Worm (Caenorhabditis elegans) whole organism, young adult: ENCODE results near the gene pycr-4.

Source experiments
- B0336.3 ChIP-seq: fragments of 200-800 bp; sonication (Bioruptor generic); IDR thresholded peaks from 2 replicates; pipeline ENCODE4 v1.3.6; 2022; ENCODE audit warnings: missing genetic modification characterization, missing compliant biosample characterization
- F10E7.11 ChIP-seq: sonication (generic microtip); optimal IDR thresholded peaks from 2 replicates; lab custom pipeline; 2017; ENCODE audit warnings: mild to moderate bottlenecking, missing genetic modification characterization, moderate library complexity, missing compliant biosample characterization
- F22D6.2 ChIP-seq: sonication (generic microtip); optimal IDR thresholded peaks from 2 replicates; lab custom pipeline; 2016; ENCODE audit warnings: mild to moderate bottlenecking, missing genetic modification characterization, missing compliant biosample characterization
- F39B2.1 ChIP-seq: fragments of 200-800 bp; sonication (Bioruptor generic); IDR thresholded peaks from 2 replicates; pipeline ENCODE4 v1.3.6; 2022; ENCODE audit warnings: missing genetic modification reagents, missing genetic modification characterization, missing compliant biosample characterization
- F52B5.7 ChIP-seq: sonication (generic microtip); optimal IDR thresholded peaks from 2 replicates; lab custom pipeline; 2016; ENCODE audit warnings: mild to moderate bottlenecking, missing genetic modification characterization, missing compliant biosample characterization
- F57C9.4 ChIP-seq: sonication (generic microtip); optimal IDR thresholded peaks from 2 replicates; lab custom pipeline; 2017; ENCODE audit warnings: mild to moderate bottlenecking, missing genetic modification characterization, missing compliant biosample characterization
- K12H6.12 ChIP-seq: fragments of 200-800 bp; sonication (Bioruptor generic); optimal IDR thresholded peaks from 2 replicates; lab custom pipeline; 2018; ENCODE audit warnings: mild to moderate bottlenecking, missing genetic modification characterization, missing compliant biosample characterization
- Y53F4B.3 ChIP-seq: fragments of 200-800 bp; sonication (Bioruptor generic); IDR thresholded peaks from 2 replicates; pipeline ENCODE4 v1.3.6; 2022; ENCODE audit warnings: missing genetic modification reagents, missing genetic modification characterization, missing compliant biosample characterization
- Y67H2A.10 ChIP-seq: fragments of 200-800 bp; sonication (Bioruptor generic); conservative IDR thresholded peaks from 2 replicates; pipeline ENCODE4 v1.3.6; 2022; ENCODE audit warnings: missing genetic modification reagents, missing genetic modification characterization, missing compliant biosample characterization
- attf-3 ChIP-seq: fragments of 200-800 bp; sonication (Bioruptor generic); conservative IDR thresholded peaks from 2 replicates; pipeline ENCODE4 v1.3.6; 2022; ENCODE audit warnings: missing genetic modification reagents, missing genetic modification characterization, missing compliant biosample characterization
- attf-5 ChIP-seq: fragments of 200-800 bp; sonication (Bioruptor generic); optimal IDR thresholded peaks from 2 replicates; lab custom pipeline; 2018; ENCODE audit warnings: mild to moderate bottlenecking, missing genetic modification characterization, missing compliant biosample characterization
- attf-6 ChIP-seq: fragments of 200-800 bp; sonication (Bioruptor generic); IDR thresholded peaks from 2 replicates; pipeline ENCODE4 v1.3.6; 2022; ENCODE audit warnings: missing genetic modification reagents, missing genetic modification characterization, missing compliant biosample characterization
- bed-2 ChIP-seq: fragments of 200-800 bp; sonication (Bioruptor generic); IDR thresholded peaks from 2 replicates; pipeline ENCODE4 v1.3.6; 2022; ENCODE audit warnings: missing genetic modification reagents, missing genetic modification characterization, missing compliant biosample characterization
- cebp-2 ChIP-seq: fragments of 200-800 bp; sonication (Bioruptor generic); IDR thresholded peaks from 2 replicates; pipeline ENCODE4 v1.3.6; 2022; ENCODE audit warnings: missing genetic modification characterization, missing compliant biosample characterization
- ceh-27 ChIP-seq: fragments of 200-800 bp; sonication (Bioruptor generic); optimal IDR thresholded peaks from 2 replicates; lab custom pipeline; 2018; ENCODE audit warnings: mild to moderate bottlenecking, missing genetic modification characterization, moderate library complexity, missing compliant biosample characterization
- ceh-40 ChIP-seq: fragments of 200-800 bp; sonication (Bioruptor generic); IDR thresholded peaks from 2 replicates; pipeline ENCODE4 v1.3.6; 2022; ENCODE audit warnings: missing genetic modification characterization, missing compliant biosample characterization
- ceh-58 ChIP-seq: fragments of 200-800 bp; sonication (Bioruptor generic); IDR thresholded peaks from 2 replicates; pipeline ENCODE4 v1.3.6; 2022; ENCODE audit warnings: missing genetic modification characterization, missing compliant biosample characterization
- ceh-79 ChIP-seq: sonication (generic microtip); optimal IDR thresholded peaks from 2 replicates; lab custom pipeline; 2017; ENCODE audit warnings: mild to moderate bottlenecking, missing genetic modification characterization, missing compliant biosample characterization
- dpl-1 ChIP-seq: fragments of 150-350 bp; optimal IDR thresholded peaks from 2 replicates; lab custom pipeline; 2014; ENCODE audit warnings: missing biosample characterization, missing genetic modification reagents, missing genetic modification characterization
- egl-44 ChIP-seq: fragments of 200-800 bp; sonication (Bioruptor generic); IDR thresholded peaks from 2 replicates; pipeline ENCODE4 v1.3.6; 2022; ENCODE audit warnings: missing genetic modification reagents, missing genetic modification characterization, missing compliant biosample characterization
- fkh-3 ChIP-seq: sonication (generic microtip); optimal IDR thresholded peaks from 2 replicates; lab custom pipeline; 2016; ENCODE audit warnings: mild to moderate bottlenecking, missing genetic modification characterization, missing compliant biosample characterization
- hlh-12 ChIP-seq: sonication (generic microtip); optimal IDR thresholded peaks from 2 replicates; lab custom pipeline; 2016; ENCODE audit warnings: missing genetic modification characterization, missing compliant biosample characterization
- hsf-1 ChIP-seq: fragments of 200-800 bp; sonication (Bioruptor generic); IDR thresholded peaks from 2 replicates; pipeline ENCODE4 v1.3.6; 2022; ENCODE audit warnings: missing genetic modification reagents, missing genetic modification characterization, missing compliant biosample characterization
- lin-26 ChIP-seq: fragments of 200-800 bp; sonication (Bioruptor generic); IDR thresholded peaks from 2 replicates; pipeline ENCODE4 v1.3.6; 2022; ENCODE audit warnings: missing genetic modification reagents, missing genetic modification characterization, missing compliant biosample characterization
- lsl-1 ChIP-seq: fragments of 200-800 bp; sonication (Bioruptor generic); optimal IDR thresholded peaks from 2 replicates; lab custom pipeline; 2018; ENCODE audit warnings: mild to moderate bottlenecking, missing genetic modification characterization, moderate library complexity, missing compliant biosample characterization
- lsy-27 ChIP-seq: sonication (generic microtip); optimal IDR thresholded peaks from 2 replicates; lab custom pipeline; 2017; ENCODE audit warnings: missing genetic modification characterization, mild to moderate bottlenecking, missing compliant biosample characterization, antibody characterized with exemption, missing genotype, borderline replicate concordance; ENCODE audit not compliant: insufficient read depth
- madf-8 ChIP-seq: fragments of 200-800 bp; sonication (Bioruptor generic); conservative IDR thresholded peaks from 2 replicates; pipeline ENCODE4 v1.3.6; 2022; ENCODE audit warnings: missing genetic modification reagents, missing genetic modification characterization, missing compliant biosample characterization
- mel-28 ChIP-seq: sonication (generic microtip); optimal IDR thresholded peaks from 2 replicates; lab custom pipeline; 2016; ENCODE audit warnings: borderline replicate concordance, mild to moderate bottlenecking, missing genetic modification characterization, missing compliant biosample characterization
- nfya-1 ChIP-seq: sonication (generic microtip); optimal IDR thresholded peaks from 2 replicates; lab custom pipeline; 2017; ENCODE audit warnings: antibody characterized with exemption, missing compliant biosample characterization, missing genetic modification characterization, borderline replicate concordance; ENCODE audit not compliant: insufficient read depth
- nhr-179 ChIP-seq: sonication (generic microtip); optimal IDR thresholded peaks from 2 replicates; lab custom pipeline; 2016; ENCODE audit warnings: mild to moderate bottlenecking, missing genetic modification characterization, missing compliant biosample characterization
- nhr-27 ChIP-seq: fragments of 200-800 bp; sonication (Bioruptor generic); optimal IDR thresholded peaks from 2 replicates; lab custom pipeline; 2018; ENCODE audit warnings: mild to moderate bottlenecking, missing genetic modification characterization, moderate library complexity, missing compliant biosample characterization
- nhr-80 ChIP-seq: sonication (generic microtip); optimal IDR thresholded peaks from 2 replicates; lab custom pipeline; 2016; ENCODE audit warnings: missing genetic modification characterization, missing compliant biosample characterization
- pbrm-1 ChIP-seq: fragments of 200-800 bp; sonication (Bioruptor generic); IDR thresholded peaks from 2 replicates; pipeline ENCODE4 v1.3.6; 2022; ENCODE audit warnings: missing genetic modification reagents, missing genetic modification characterization, missing compliant biosample characterization
- pha-4 ChIP-seq: fragments of 150-350 bp; sonication (generic microtip); optimal IDR thresholded peaks from 2 replicates; lab custom pipeline; 2014; ENCODE audit warnings: missing biosample characterization, missing genetic modification reagents, missing genetic modification characterization
- rec-8 ChIP-seq, 2 experiments: sonication (generic microtip); optimal IDR thresholded peaks; 2 replicates each; lab custom pipeline; 2016; ENCODE audit warnings: mild to moderate bottlenecking in 2 of 2, missing genetic modification characterization in 2 of 2, missing genetic modification reagents in 2 of 2, missing genotype in 2 of 2, missing biosample characterization in 1 of 2, missing compliant biosample characterization in 1 of 2, moderate library complexity in 1 of 2
- repo-1 ChIP-seq: sonication (generic microtip); optimal IDR thresholded peaks from 2 replicates; lab custom pipeline; 2017; ENCODE audit warnings: mild to moderate bottlenecking, missing genetic modification characterization, missing compliant biosample characterization
- rpc-1 ChIP-seq, 2 experiments: fragments of 150-350 bp in 1 of 2; sonication (generic microtip) in 1 of 2; optimal IDR thresholded peaks; 2 replicates each; lab custom pipeline; 2014 to 2018; ENCODE audit warnings: missing biosample characterization in 1 of 2, missing genetic modification characterization in 1 of 2, missing genetic modification reagents in 1 of 2, missing genotype in 1 of 2
- sea-2 ChIP-seq: fragments of 200-800 bp; sonication (Bioruptor generic); IDR thresholded peaks from 2 replicates; pipeline ENCODE4 v1.3.6; 2022; ENCODE audit warnings: missing genetic modification characterization, missing compliant biosample characterization
- snpc-1.3 ChIP-seq: sonication (generic microtip); optimal IDR thresholded peaks from 2 replicates; lab custom pipeline; 2017; ENCODE audit warnings: missing genetic modification characterization, mild to moderate bottlenecking, missing compliant biosample characterization, antibody characterized with exemption, moderate library complexity, missing genotype, missing genetic modification reagents; ENCODE audit not compliant: insufficient read depth
- sptf-2 ChIP-seq: fragments of 200-800 bp; sonication (Bioruptor generic); optimal IDR thresholded peaks from 2 replicates; lab custom pipeline; 2018; ENCODE audit warnings: mild to moderate bottlenecking, missing genetic modification characterization, missing compliant biosample characterization
- tbx-9 ChIP-seq: sonication (generic microtip); optimal IDR thresholded peaks from 2 replicates; lab custom pipeline; 2016; ENCODE audit warnings: borderline replicate concordance, missing genetic modification characterization, inconsistent platforms, missing compliant biosample characterization
- xnd-1 ChIP-seq: sonication (generic microtip); optimal IDR thresholded peaks from 2 replicates; lab custom pipeline; 2016; ENCODE audit warnings: missing genotype, missing genetic modification reagents, missing genetic modification characterization, missing compliant biosample characterization
- zfh-2 ChIP-seq: fragments of 200-800 bp; sonication (Bioruptor generic); conservative IDR thresholded peaks from 2 replicates; pipeline ENCODE4 v1.3.6; 2022; ENCODE audit warnings: missing genetic modification reagents, missing genetic modification characterization, missing compliant biosample characterization
- zim-3 ChIP-seq: sonication (generic microtip); optimal IDR thresholded peaks from 2 replicates; lab custom pipeline; 2017; ENCODE audit warnings: mild to moderate bottlenecking, missing genetic modification characterization, moderate library complexity, missing compliant biosample characterization
- ztf-18 ChIP-seq: sonication (generic microtip); optimal IDR thresholded peaks from 2 replicates; lab custom pipeline; 2016; ENCODE audit warnings: missing genotype, mild to moderate bottlenecking, missing genetic modification characterization, missing compliant biosample characterization
- ztf-26 ChIP-seq: sonication (generic microtip); optimal IDR thresholded peaks from 2 replicates; lab custom pipeline; 2017; ENCODE audit warnings: missing genetic modification characterization, missing compliant biosample characterization
- ztf-28 ChIP-seq: fragments of 200-800 bp; sonication (Bioruptor generic); IDR thresholded peaks from 2 replicates; pipeline ENCODE4 v1.3.6; 2022; ENCODE audit warnings: missing genetic modification reagents, missing genetic modification characterization, missing compliant biosample characterization

The pycr-4 gene

DNA sequence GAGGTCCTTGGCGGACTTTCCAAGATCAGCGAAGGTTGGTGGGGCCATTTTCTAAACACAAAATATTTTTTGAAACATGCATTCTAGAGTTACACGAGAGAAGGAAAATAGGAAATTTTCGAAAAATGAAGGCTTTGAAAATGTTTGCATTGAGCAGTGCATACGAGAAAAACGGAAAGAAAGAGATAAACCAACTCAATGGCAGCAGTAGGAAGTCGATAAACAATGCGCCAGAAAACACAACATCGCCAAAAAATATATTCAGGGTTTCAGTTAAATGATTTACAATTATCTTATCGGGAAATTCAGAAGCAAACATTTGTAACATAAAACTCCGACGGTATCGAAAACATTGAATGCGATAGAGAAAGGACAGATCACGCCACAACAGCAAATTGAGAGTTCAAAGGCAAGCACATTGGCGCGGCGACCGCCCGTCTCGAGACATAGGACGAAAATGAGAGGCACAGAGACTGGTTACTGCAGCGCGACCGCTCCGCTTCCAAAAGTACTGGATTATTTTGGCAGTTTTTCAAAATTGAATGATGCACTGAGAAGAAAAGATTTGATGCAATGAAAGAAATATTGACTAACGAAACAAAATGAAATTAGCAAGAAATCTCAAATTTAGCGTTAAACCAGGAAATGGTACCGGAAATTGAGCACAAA, 30.9 kb upstream of the pycr-4 start, which contains the start of the genes vdac-1 and R05G6.5 (continued):
- peak; percentile 79 for TF ChIP-seq ceh-27 (GFP tag; lab: Kevin White, UChicago)
- no peak for TF ChIP-seq fkh-3 (tag; lab: Kevin White, UChicago)
- no peak for TF ChIP-seq ceh-79 (tag; lab: Kevin White, UChicago)
- no peak; the same call in 1 of the 2 replicates for TF ChIP-seq Y67H2A.10 (GFP tag; lab: Robert Waterston, UW)
- TF ChIP-seq madf-8 (GFP tag; lab: Robert Waterston, UW) = no peak
- no peak for TF ChIP-seq cebp-2 (GFP tag; lab: Robert Waterston, UW)
- no peak for TF ChIP-seq F57C9.4 (tag; lab: Kevin White, UChicago)
- no peak for TF ChIP-seq nhr-179 (tag; lab: Kevin White, UChicago)
- TF ChIP-seq rpc-1 (optimal IDR thresholded peaks at IDR 0.05; lab: Kevin White, UChicago) = no peak
- no peak for TF ChIP-seq rpc-1 (tag; optimal IDR thresholded peaks at IDR 0.05; lab: Kevin White, UChicago)
- no peak; the same call in 1 of the 2 replicates for TF ChIP-seq attf-6 (GFP tag; lab: Robert Waterston, UW)
- TF ChIP-seq sea-2 (GFP tag; lab: Robert Waterston, UW) = no peak
- no peak for TF ChIP-seq ztf-28
- no peak for TF ChIP-seq mel-28 (tag; lab: Kevin White, UChicago)
- TF ChIP-seq tbx-9 (tag; lab: Kevin White, UChicago) = no peak
- no peak for TF ChIP-seq bed-2 (GFP tag; lab: Robert Waterston, UW)
- peak; percentile 67 for TF ChIP-seq attf-3 (GFP tag; lab: Robert Waterston, UW)
- no peak for TF ChIP-seq lin-26 (GFP tag; lab: Robert Waterston, UW)
- TF ChIP-seq xnd-1 = no peak
- TF ChIP-seq F52B5.7 (tag; lab: Kevin White, UChicago) = peak; percentile 35
- no peak for TF ChIP-seq lsy-27
- TF ChIP-seq snpc-1.3 = no peak
- no peak for TF ChIP-seq ceh-58 (GFP tag; lab: Robert Waterston, UW)
- TF ChIP-seq rec-8 (tag; optimal IDR thresholded peaks at IDR 0.05; lab: Kevin White, UChicago) = no peak
- peak; percentile 97 for TF ChIP-seq nhr-80 (tag; lab: Kevin White, UChicago)
- no peak for TF ChIP-seq F10E7.11 (tag; lab: Kevin White, UChicago)
- TF ChIP-seq pbrm-1 (GFP tag; lab: Robert Waterston, UW) = 0 out of 2 replicates have a peak, but pooled peaks have one; percentile 55
- no peak for TF ChIP-seq ceh-40
- TF ChIP-seq ztf-18 = peak; percentile 42
- no peak for TF ChIP-seq nfya-1
- TF ChIP-seq attf-5 (GFP tag; lab: Kevin White, UChicago) = peak; percentile 80
- TF ChIP-seq pha-4 = no peak
- peak; percentile 16 for TF ChIP-seq dpl-1 (GFP tag; lab: Kevin White, UChicago)
- no peak for TF ChIP-seq F39B2.1
- no peak for TF ChIP-seq hlh-12
- no peak for TF ChIP-seq nhr-27 (tag; lab: Kevin White, UChicago)
- TF ChIP-seq repo-1 (tag; lab: Kevin White, UChicago) = peak; percentile 45
- TF ChIP-seq F22D6.2 (tag; lab: Kevin White, UChicago) = no peak
- no peak for TF ChIP-seq lsl-1 (GFP tag; lab: Kevin White, UChicago)
- TF ChIP-seq hsf-1 (GFP tag; lab: Robert Waterston, UW) = 0 out of 2 replicates have a peak, but pooled peaks have one; percentile 54
- TF ChIP-seq sptf-2 (GFP tag; lab: Kevin White, UChicago) = no peak
- TF ChIP-seq ztf-26 = peak; percentile 21
- TF ChIP-seq Y53F4B.3 = no peak
- no peak for TF ChIP-seq zim-3
- TF ChIP-seq egl-44 (GFP tag; lab: Robert Waterston, UW) = no peak
- no peak; the same call in none of the 2 replicates for TF ChIP-seq zfh-2 (GFP tag; lab: Robert Waterston, UW)
- peak; percentile 51 for TF ChIP-seq K12H6.12 (tag; lab: Kevin White, UChicago)
- peak; percentile 75 for TF ChIP-seq B0336.3 (GFP tag; lab: Robert Waterston, UW)
